Fruit fly (Drosophila melanogaster) whole organism, embryonic: ENCODE data around the gene CG17839.

Experiments used
- Bteb2 ChIP-seq: fragments of 200-800 bp; sonication (Bioruptor generic); optimal IDR thresholded peaks from 2 replicates; lab custom pipeline; 2016; ENCODE audit warnings: missing biosample characterization, missing genetic modification characterization
- CG10366 ChIP-seq: fragments of 200-800 bp; sonication (Bioruptor generic); IDR thresholded peaks from 2 replicates; pipeline ENCODE4 v1.3.6; 2022; ENCODE audit warnings: missing biosample characterization, missing genetic modification characterization
- CG2712 ChIP-seq: fragments of 200-800 bp; optimal IDR thresholded peaks from 3 replicates; lab custom pipeline; 2019; ENCODE audit warnings: missing biosample characterization, mild to moderate bottlenecking, missing genetic modification characterization, moderate library complexity
- CG30431 ChIP-seq: fragments of 200-800 bp; sonication (Bioruptor generic); optimal IDR thresholded peaks from 2 replicates; lab custom pipeline; 2017; ENCODE audit warnings: missing biosample characterization, missing genetic modification characterization
- ERR ChIP-seq: fragments of 200-800 bp; sonication (Bioruptor generic); optimal IDR thresholded peaks from 2 replicates; lab custom pipeline; 2016; ENCODE audit warnings: missing biosample characterization, missing genetic modification characterization
- Opbp ChIP-seq: fragments of 200-800 bp; sonication (Bioruptor generic); IDR thresholded peaks from 3 replicates; pipeline ENCODE4 v1.3.6; 2022; ENCODE audit warnings: missing biosample characterization, missing genetic modification characterization; ENCODE audit not compliant: partially characterized antibody
- fd3F ChIP-seq: fragments of 200-800 bp; sonication (Bioruptor generic); optimal IDR thresholded peaks from 2 replicates; lab custom pipeline; 2018; ENCODE audit warnings: missing biosample characterization, mild to moderate bottlenecking, missing genetic modification characterization, moderate library complexity
- ken ChIP-seq: fragments of 200-800 bp; sonication (Bioruptor generic); IDR thresholded peaks from 3 replicates; pipeline ENCODE4 v1.3.6; 2022; ENCODE audit warnings: missing biosample characterization, missing genetic modification characterization
- lola ChIP-seq, 3 experiments: fragments of >200 bp in 2 of 3; fragments of 200-800 bp in 1 of 3; sonication (Bioruptor generic) in 1 of 3; optimal IDR thresholded peaks; 2 replicates each; lab custom pipeline; 2017 to 2019; ENCODE audit warnings: missing biosample characterization in 3 of 3, missing genetic modification characterization in 3 of 3, mild to moderate bottlenecking in 1 of 3, moderate library complexity in 1 of 3
- mld ChIP-seq: fragments of 200-800 bp; sonication (Bioruptor generic); IDR thresholded peaks from 3 replicates; pipeline ENCODE4 v1.3.6; 2022; ENCODE audit warnings: missing biosample characterization, missing genetic modification characterization; ENCODE audit not compliant: partially characterized antibody
- schlank ChIP-seq: fragments of 200-800 bp; sonication (Bioruptor generic); optimal IDR thresholded peaks from 2 replicates; lab custom pipeline; 2018; ENCODE audit warnings: missing biosample characterization, mild to moderate bottlenecking, missing genetic modification characterization
- sim ChIP-seq: fragments of 200-800 bp; sonication (Bioruptor generic); IDR thresholded peaks from 2 replicates; pipeline ENCODE4 v1.3.6; 2022; ENCODE audit warnings: missing biosample characterization, missing genetic modification characterization

DNA sequence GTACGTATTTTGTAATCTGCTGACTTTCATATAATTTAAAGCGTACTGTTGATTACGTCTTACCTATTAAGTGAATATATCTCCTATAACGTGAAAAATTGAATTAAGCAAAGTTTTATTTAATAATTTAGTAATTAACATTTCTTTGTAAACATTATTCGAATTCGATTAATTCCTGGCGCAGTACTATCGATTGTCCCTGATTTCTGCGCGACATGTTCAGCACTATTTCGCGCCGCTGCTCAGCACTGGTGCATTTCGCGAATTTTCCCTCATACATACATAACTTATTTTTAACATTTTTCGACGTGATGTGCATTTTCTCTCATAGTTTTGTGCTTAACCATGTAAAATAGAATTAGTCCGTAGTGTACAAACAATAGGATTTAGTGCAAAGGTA lies 15.3 kb upstream of the CG17839 start, which contains the start of gene Helz:
- TF ChIP-seq CG30431 = no peak
- no peak for TF ChIP-seq fd3F
- TF ChIP-seq Opbp (GFP tag; lab: Robert Waterston, UW) = peak; percentile 58; the same call in 2 of the 3 replicates
- no peak for TF ChIP-seq CG10366 (GFP tag; lab: Robert Waterston, UW)
- no peak for TF ChIP-seq sim (GFP tag; lab: Robert Waterston, UW)
- no peak for TF ChIP-seq Bteb2 (GFP tag; lab: Kevin White, UChicago)
- no peak for TF ChIP-seq CG2712 (tag; lab: Kevin White, UChicago)
- TF ChIP-seq ken = 0 out of 3 replicates have a peak, but pooled peaks have one; percentile 16
- no peak for TF ChIP-seq ERR (GFP tag; lab: Kevin White, UChicago)
- TF ChIP-seq mld = no peak
- no peak for TF ChIP-seq lola (GFP tag; optimal IDR thresholded peaks at IDR 0.05; lab: Kevin White, UChicago)
- no peak for TF ChIP-seq schlank (tag; lab: Kevin White, UChicago)
